Fruit fly (Drosophila melanogaster) whole organism, embryonic: ENCODE data around the gene woc.

Experiments
- Adf1 ChIP-seq: fragments of 200-800 bp; sonication (Bioruptor generic); IDR thresholded peaks from 2 replicates; pipeline ENCODE4 v1.3.6; 2022; ENCODE audit warnings: missing biosample characterization, missing genetic modification characterization
- Atf6 ChIP-seq: fragments of 200-800 bp; sonication (Bioruptor generic); IDR thresholded peaks from 2 replicates; pipeline ENCODE4 v1.3.6; 2022; ENCODE audit warnings: missing biosample characterization, missing genetic modification characterization
- C15 ChIP-seq: fragments of 200-800 bp; sonication (Bioruptor generic); IDR thresholded peaks from 3 replicates; pipeline ENCODE4 v1.3.6; 2022; ENCODE audit warnings: missing biosample characterization, missing genetic modification characterization
- CG11247 ChIP-seq: fragments of 200-800 bp; sonication (Bioruptor generic); IDR thresholded peaks from 2 replicates; pipeline ENCODE4 v1.3.6; 2022; ENCODE audit warnings: missing biosample characterization, missing genetic modification characterization
- CG13624 ChIP-seq: fragments of 200-800 bp; sonication (Bioruptor generic); optimal IDR thresholded peaks from 2 replicates; lab custom pipeline; 2016; ENCODE audit warnings: missing biosample characterization, missing genetic modification characterization
- CG14014 ChIP-seq: fragments of 200-800 bp; sonication (Bioruptor generic); IDR thresholded peaks from 2 replicates; pipeline ENCODE4 v1.3.6; 2022; ENCODE audit warnings: missing biosample characterization, missing genetic modification characterization
- CG14667 ChIP-seq: fragments of 200-800 bp; sonication (Bioruptor generic); IDR thresholded peaks from 2 replicates; pipeline ENCODE4 v1.3.6; 2022; ENCODE audit warnings: missing biosample characterization, missing genetic modification characterization
- CG18011 ChIP-seq: fragments of 200-800 bp; sonication (Bioruptor generic); optimal IDR thresholded peaks from 2 replicates; lab custom pipeline; 2017; ENCODE audit warnings: missing biosample characterization, missing genetic modification characterization, mild to moderate bottlenecking, moderate library complexity, missing genotype
- CG2116 ChIP-seq: fragments of 200-800 bp; sonication (Bioruptor generic); optimal IDR thresholded peaks from 3 replicates; lab custom pipeline; 2018; ENCODE audit warnings: missing biosample characterization, mild to moderate bottlenecking, missing genetic modification characterization
- CG2120 ChIP-seq: fragments of 200-800 bp; sonication (Bioruptor generic); optimal IDR thresholded peaks from 3 replicates; lab custom pipeline; 2016; ENCODE audit warnings: missing biosample characterization, missing genetic modification characterization
- CG32772 ChIP-seq: fragments of 200-800 bp; sonication (Bioruptor generic); IDR thresholded peaks from 2 replicates; pipeline ENCODE4 v1.3.6; 2022; ENCODE audit warnings: missing biosample characterization, missing genetic modification characterization
- CG34422 ChIP-seq: fragments of 200-800 bp; sonication (Bioruptor generic); IDR thresholded peaks from 3 replicates; pipeline ENCODE4 v1.3.6; 2022; ENCODE audit warnings: missing biosample characterization, missing genetic modification characterization
- CG3995 ChIP-seq: fragments of 200-800 bp; sonication (Bioruptor generic); optimal IDR thresholded peaks from 3 replicates; lab custom pipeline; 2016; ENCODE audit warnings: missing biosample characterization, missing genetic modification characterization
- CG4820 ChIP-seq: fragments of 200-800 bp; sonication (Bioruptor generic); optimal IDR thresholded peaks from 3 replicates; lab custom pipeline; 2016; ENCODE audit warnings: missing biosample characterization, missing genetic modification characterization
- CG6791 ChIP-seq: fragments of 200-800 bp; sonication (Bioruptor generic); IDR thresholded peaks from 3 replicates; pipeline ENCODE4 v1.3.6; 2022; ENCODE audit warnings: missing biosample characterization, missing genetic modification characterization; ENCODE audit not compliant: partially characterized antibody
- CG8089 ChIP-seq: fragments of 200-800 bp; sonication (Bioruptor generic); optimal IDR thresholded peaks from 3 replicates; lab custom pipeline; 2016; ENCODE audit warnings: missing biosample characterization, missing genetic modification characterization
- Camta ChIP-seq: fragments of 200-800 bp; sonication (Bioruptor generic); optimal IDR thresholded peaks from 2 replicates; lab custom pipeline; 2016; ENCODE audit warnings: missing biosample characterization, missing genetic modification characterization
- Chrac-16 ChIP-seq: fragments of 200-800 bp; sonication (Bioruptor generic); optimal IDR thresholded peaks from 3 replicates; lab custom pipeline; 2016; ENCODE audit warnings: missing biosample characterization, missing genetic modification characterization
- CkIIα-i1 ChIP-seq: fragments of 200-800 bp; sonication (Bioruptor generic); IDR thresholded peaks from 2 replicates; pipeline ENCODE4 v1.3.6; 2022; ENCODE audit warnings: missing biosample characterization, missing genetic modification characterization
- D19A ChIP-seq: fragments of 200-800 bp; optimal IDR thresholded peaks from 3 replicates; lab custom pipeline; 2019; ENCODE audit warnings: missing biosample characterization, mild to moderate bottlenecking, missing genetic modification characterization, moderate library complexity
- Dp ChIP-seq: fragments of 200-800 bp; sonication (Bioruptor generic); optimal IDR thresholded peaks from 2 replicates; lab custom pipeline; 2018; ENCODE audit warnings: missing biosample characterization, mild to moderate bottlenecking, missing genetic modification characterization, moderate library complexity
- Hand ChIP-seq: fragments of 200-800 bp; sonication (Bioruptor generic); optimal IDR thresholded peaks from 2 replicates; lab custom pipeline; 2017; ENCODE audit warnings: mild to moderate bottlenecking, missing biosample characterization, missing genetic modification reagents, missing genetic modification characterization
- HmgD ChIP-seq: fragments of 200-800 bp; sonication (Bioruptor generic); optimal IDR thresholded peaks from 3 replicates; lab custom pipeline; 2016; ENCODE audit warnings: missing biosample characterization, missing genetic modification characterization
- Hr78 ChIP-seq, 2 experiments: fragments of 200-800 bp in 1 of 2; fragments of >200 bp in 1 of 2; sonication (Bioruptor generic) in 1 of 2; optimal IDR thresholded peaks; 2 replicates each; lab custom pipeline; 2017 to 2019; ENCODE audit warnings: missing biosample characterization in 2 of 2, missing genetic modification characterization in 2 of 2, mild to moderate bottlenecking in 1 of 2, moderate library complexity in 1 of 2
- Lhr ChIP-seq: fragments of 200-800 bp; sonication (Bioruptor generic); optimal IDR thresholded peaks from 3 replicates; lab custom pipeline; 2017; ENCODE audit warnings: mild to moderate bottlenecking, missing biosample characterization, missing genetic modification reagents, missing genetic modification characterization
- Med ChIP-seq: fragments of 200-800 bp; sonication (Bioruptor generic); peaks from one replicate; lab custom pipeline; 2016; ENCODE audit warnings: missing biosample characterization, missing genetic modification characterization, mild to moderate bottlenecking, inconsistent platforms, moderate library complexity
- Opbp ChIP-seq: fragments of 200-800 bp; sonication (Bioruptor generic); IDR thresholded peaks from 3 replicates; pipeline ENCODE4 v1.3.6; 2022; ENCODE audit warnings: missing biosample characterization, missing genetic modification characterization; ENCODE audit not compliant: partially characterized antibody
- Pdp1 ChIP-seq, 2 experiments: fragments of 200-800 bp; sonication (Bioruptor generic); optimal IDR thresholded peaks; 3 replicates each; lab custom pipeline; 2016; ENCODE audit warnings: missing biosample characterization in 2 of 2, missing genetic modification characterization in 2 of 2, mild to moderate bottlenecking in 1 of 2, moderate library complexity in 1 of 2
- Ptx1 ChIP-seq: fragments of 200-800 bp; sonication (Bioruptor generic); IDR thresholded peaks from 2 replicates; pipeline ENCODE4 v1.3.6; 2022; ENCODE audit warnings: missing biosample characterization, missing genetic modification characterization
- Spps ChIP-seq: fragments of 200-800 bp; sonication (Bioruptor generic); optimal IDR thresholded peaks from 2 replicates; lab custom pipeline; 2018; ENCODE audit warnings: missing biosample characterization, mild to moderate bottlenecking, missing genetic modification characterization
- Sry-δ ChIP-seq: fragments of 200-800 bp; sonication (Bioruptor generic); optimal IDR thresholded peaks from 2 replicates; lab custom pipeline; 2016; ENCODE audit warnings: missing biosample characterization, missing genetic modification characterization
- TFAM ChIP-seq: fragments of 200-800 bp; sonication (Bioruptor generic); optimal IDR thresholded peaks from 2 replicates; lab custom pipeline; 2017; ENCODE audit warnings: missing biosample characterization, missing genetic modification characterization, inconsistent platforms
- Xbp1 ChIP-seq: fragments of 200-800 bp; sonication (Bioruptor generic); optimal IDR thresholded peaks from 3 replicates; lab custom pipeline; 2016; ENCODE audit warnings: missing biosample characterization, mild to moderate bottlenecking, missing genetic modification characterization
- ara ChIP-seq: fragments of 200-800 bp; sonication (Bioruptor generic); IDR thresholded peaks from 2 replicates; pipeline ENCODE4 v1.3.6; 2022; ENCODE audit warnings: missing biosample characterization, missing genetic modification characterization
- ato ChIP-seq: fragments of 200-800 bp; sonication (Bioruptor generic); IDR thresholded peaks from 2 replicates; pipeline ENCODE4 v1.3.6; 2022; ENCODE audit warnings: missing biosample characterization, missing genetic modification characterization; ENCODE audit not compliant: partially characterized antibody
- chn ChIP-seq: fragments of 200-800 bp; sonication (Bioruptor generic); optimal IDR thresholded peaks from 2 replicates; lab custom pipeline; 2016; ENCODE audit warnings: missing biosample characterization, missing genetic modification characterization
- dpn ChIP-seq, 2 experiments: fragments of 200-800 bp; sonication (Bioruptor generic); optimal IDR thresholded peaks; 3 replicates each; lab custom pipeline; 2016; ENCODE audit warnings: missing biosample characterization in 2 of 2, missing genetic modification characterization in 2 of 2
- fd102C ChIP-seq: fragments of 200-800 bp; sonication (Bioruptor generic); optimal IDR thresholded peaks from 2 replicates; lab custom pipeline; 2018; ENCODE audit warnings: missing biosample characterization, mild to moderate bottlenecking, missing genetic modification characterization, moderate library complexity
- grn ChIP-seq: fragments of 200-800 bp; sonication (Bioruptor generic); optimal IDR thresholded peaks from 3 replicates; lab custom pipeline; 2017; ENCODE audit warnings: missing biosample characterization, missing genetic modification characterization
- gsb-n ChIP-seq: fragments of 200-800 bp; sonication (Bioruptor generic); optimal IDR thresholded peaks from 3 replicates; lab custom pipeline; 2018; ENCODE audit warnings: missing biosample characterization, mild to moderate bottlenecking, missing genetic modification characterization
- hb ChIP-seq: fragments of 200-800 bp; sonication (Bioruptor generic); IDR thresholded peaks from 3 replicates; pipeline ENCODE4 v1.3.6; 2022; ENCODE audit warnings: missing biosample characterization, missing genetic modification characterization; ENCODE audit not compliant: partially characterized antibody
- lmd ChIP-seq: fragments of 200-800 bp; sonication (Bioruptor generic); IDR thresholded peaks from 2 replicates; pipeline ENCODE4 v1.3.6; 2022; ENCODE audit warnings: missing biosample characterization, missing genetic modification characterization
- lov ChIP-seq, 2 experiments: fragments of 200-800 bp in 1 of 2; fragments of >200 bp in 1 of 2; sonication (Bioruptor generic) in 1 of 2; IDR thresholded peaks in 1 of 2; optimal IDR thresholded peaks in 1 of 2; 2 replicates in 1 of 2; 3 replicates in 1 of 2; pipeline versions ENCODE4 v1.3.6 to Lab custom; 2017 to 2022; ENCODE audit warnings: missing biosample characterization in 1 of 2, missing genetic modification characterization in 1 of 2
- pnt ChIP-seq: fragments of 200-800 bp; sonication (Bioruptor generic); optimal IDR thresholded peaks from 3 replicates; lab custom pipeline; 2016; ENCODE audit warnings: missing biosample characterization, missing genetic modification characterization
- slbo ChIP-seq: fragments of 200-800 bp; sonication (Bioruptor generic); IDR thresholded peaks from 2 replicates; pipeline ENCODE4 v1.3.6; 2022; ENCODE audit warnings: missing biosample characterization, missing genetic modification characterization
- tll ChIP-seq, 2 experiments: fragments of 200-800 bp in 1 of 2; fragments of >200 bp in 1 of 2; sonication (Bioruptor generic) in 1 of 2; optimal IDR thresholded peaks; 2 replicates each; lab custom pipeline; 2017 to 2019; ENCODE audit warnings: missing biosample characterization in 2 of 2, missing genetic modification characterization in 2 of 2, mild to moderate bottlenecking in 1 of 2, moderate library complexity in 1 of 2
- vvl ChIP-seq: fragments of 200-800 bp; sonication (Bioruptor generic); IDR thresholded peaks from 2 replicates; pipeline ENCODE4 v1.3.6; 2022; ENCODE audit warnings: missing biosample characterization, missing genetic modification characterization
- wdn ChIP-seq: fragments of 200-800 bp; sonication (Bioruptor generic); IDR thresholded peaks from 2 replicates; pipeline ENCODE4 v1.3.6; 2022; ENCODE audit warnings: missing biosample characterization, missing genetic modification characterization

woc gene

DNA sequence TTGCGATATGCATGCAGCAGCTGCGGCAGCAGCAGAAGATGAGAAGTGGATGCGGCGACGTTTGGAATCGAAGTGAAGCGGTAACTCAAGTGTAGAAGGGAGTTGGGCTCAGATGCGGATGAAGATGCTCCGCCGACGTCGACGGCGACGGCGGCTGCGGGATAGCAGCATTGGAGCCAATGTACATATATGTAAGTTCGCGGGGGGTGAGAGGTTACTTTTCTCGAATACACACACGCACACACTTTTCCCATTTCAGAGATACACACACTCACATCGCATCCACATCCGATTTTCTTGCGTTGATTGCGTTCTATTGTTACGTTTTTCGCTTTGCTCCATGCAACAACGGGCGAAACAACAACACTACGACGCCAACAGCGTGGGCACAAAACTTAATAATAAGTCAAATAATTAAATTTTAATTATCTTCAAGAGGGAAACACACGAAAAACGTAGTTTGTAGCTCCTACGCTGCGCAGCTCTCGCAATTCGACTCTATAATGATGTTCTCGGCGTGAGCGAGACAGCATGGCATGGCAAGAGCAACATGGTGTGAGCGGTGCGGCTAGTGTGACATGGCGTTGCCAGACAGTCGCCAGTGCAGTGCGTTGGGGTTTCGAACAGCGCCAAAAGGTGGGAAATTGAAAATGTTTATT lies 19.0 kb downstream of the woc start, which contains the start of gene CG18766 (continued):
- peak; percentile 27; the same call in 1 of the 2 replicates for TF ChIP-seq Atf6 (GFP tag; lab: Robert Waterston, UW)
- TF ChIP-seq CG6791 (GFP tag; lab: Robert Waterston, UW), result peak; percentile 28; the same call in 1 of the 3 replicates
- TF ChIP-seq C15, result no peak
- peak; percentile 4 for TF ChIP-seq CG4820 (GFP tag; lab: Kevin White, UChicago)
- no peak for TF ChIP-seq CG32772
- TF ChIP-seq HmgD (GFP tag; lab: Kevin White, UChicago), result peak; percentile 86
- peak; percentile 41 for TF ChIP-seq grn
- TF ChIP-seq dpn (GFP tag; optimal IDR thresholded peaks at IDR 0.05; lab: Kevin White, UChicago), result peak in 1 of 2 experiments; percentile 10
- peak; percentile 38 for TF ChIP-seq Lhr (GFP tag; lab: Kevin White, UChicago)
- TF ChIP-seq fd102C (GFP tag; lab: Kevin White, UChicago), result no peak
- TF ChIP-seq Camta (GFP tag; lab: Kevin White, UChicago), result peak; percentile 13
- peak; percentile 66 for TF ChIP-seq Adf1 (GFP tag; lab: Robert Waterston, UW)
- TF ChIP-seq chn (GFP tag; lab: Kevin White, UChicago), result peak; percentile 60
- peak; percentile 56 for TF ChIP-seq Sry-δ
- TF ChIP-seq CG13624 (GFP tag; lab: Kevin White, UChicago), result peak; percentile 71
- TF ChIP-seq D19A (tag; lab: Kevin White, UChicago), result peak; percentile 58
- TF ChIP-seq CG11247, result no peak
- no peak for TF ChIP-seq CkIIα-i1 (GFP tag; lab: Robert Waterston, UW)
- no peak for TF ChIP-seq TFAM
- TF ChIP-seq ara (GFP tag; lab: Robert Waterston, UW), result no peak
- peak; percentile 7 for TF ChIP-seq CG8089 (GFP tag; lab: Kevin White, UChicago)
- TF ChIP-seq Pdp1 (GFP tag; optimal IDR thresholded peaks at IDR 0.05; lab: Kevin White, UChicago), result peak in 1 of 2 experiments; percentile 57
- TF ChIP-seq Med (GFP tag; lab: Kevin White, UChicago), result peak; percentile 90
- no peak for TF ChIP-seq Hand
- TF ChIP-seq slbo, result peak; percentile 61
- peak; percentile 25 for TF ChIP-seq Xbp1 (GFP tag; lab: Kevin White, UChicago)
- no peak for TF ChIP-seq lov (optimal IDR thresholded peaks at IDR 0.05; lab: Kevin White, UChicago)
- TF ChIP-seq lov (GFP tag; IDR thresholded peaks at IDR 0.05; lab: Robert Waterston, UW), result 0 out of 3 replicates have a peak, but pooled peaks have one; percentile 30
- 0 out of 3 replicates have a peak, but pooled peaks have one; percentile 20 for TF ChIP-seq hb (GFP tag; lab: Robert Waterston, UW)
- TF ChIP-seq CG14667 (GFP tag; lab: Robert Waterston, UW), result no peak
- peak in 1 of 2 experiments; percentile 91 for TF ChIP-seq Hr78 (GFP tag; optimal IDR thresholded peaks at IDR 0.05; lab: Kevin White, UChicago)
- TF ChIP-seq CG34422 (GFP tag; lab: Robert Waterston, UW), result peak; percentile 58; the same call in 1 of the 3 replicates
- TF ChIP-seq CG3995 (GFP tag; lab: Kevin White, UChicago), result peak; percentile 31
- peak; percentile 42; the same call in 1 of the 2 replicates for TF ChIP-seq ato (GFP tag; lab: Robert Waterston, UW)
- peak; percentile 49; the same call in 2 of the 3 replicates for TF ChIP-seq Opbp
- peak; percentile 3 for TF ChIP-seq Spps (tag; lab: Kevin White, UChicago)
- TF ChIP-seq CG2120 (GFP tag; lab: Kevin White, UChicago), result peak; percentile 37
- peak; percentile 39 for TF ChIP-seq CG2116 (GFP tag; lab: Kevin White, UChicago)
- TF ChIP-seq pnt, result peak; percentile 3
- peak; percentile 5 for TF ChIP-seq gsb-n (tag; lab: Kevin White, UChicago)
- peak; percentile 12 for TF ChIP-seq CG18011
- no peak for TF ChIP-seq CG14014 (GFP tag; lab: Robert Waterston, UW)
- peak; percentile 81 for TF ChIP-seq Dp (GFP tag; lab: Kevin White, UChicago)
- TF ChIP-seq Chrac-16 (GFP tag; lab: Kevin White, UChicago), result peak; percentile 15
- TF ChIP-seq tll (GFP tag; optimal IDR thresholded peaks at IDR 0.05; lab: Kevin White, UChicago), result peak in 1 of 2 experiments; percentile 47
- peak; percentile 28; the same call in 1 of the 2 replicates for TF ChIP-seq Ptx1 (GFP tag; lab: Robert Waterston, UW)
- peak; percentile 53 for TF ChIP-seq vvl (GFP tag; lab: Robert Waterston, UW)
- peak; percentile 34; the same call in 1 of the 2 replicates for TF ChIP-seq lmd (GFP tag; lab: Robert Waterston, UW)
- no peak for TF ChIP-seq wdn (GFP tag; lab: Robert Waterston, UW)
